Fruit fly (Drosophila melanogaster) whole organism, prepupa: ENCODE measurements around the gene lace.

Experiments
- Blimp-1 ChIP-seq: fragments of 200-800 bp; sonication (Bioruptor generic); optimal IDR thresholded peaks from 3 replicates; lab custom pipeline; 2017; ENCODE audit warnings: missing biosample characterization, missing genetic modification characterization, mild to moderate bottlenecking, moderate library complexity, missing genetic modification reagents
- CG10631 ChIP-seq: fragments of 200-800 bp; sonication (Bioruptor generic); optimal IDR thresholded peaks from 2 replicates; lab custom pipeline; 2016; ENCODE audit warnings: missing biosample characterization, missing genetic modification characterization
- CG10669 ChIP-seq: fragments of 200-800 bp; sonication (Bioruptor generic); optimal IDR thresholded peaks from 3 replicates; lab custom pipeline; 2018; ENCODE audit warnings: missing biosample characterization, mild to moderate bottlenecking, missing genetic modification characterization, moderate library complexity
- CG11294 ChIP-seq: fragments of 200-800 bp; sonication (Bioruptor generic); IDR thresholded peaks from 2 replicates; pipeline ENCODE4 v1.3.6; 2022; ENCODE audit warnings: missing biosample characterization, missing genetic modification characterization
- CG11762 ChIP-seq: fragments of 200-800 bp; sonication (Bioruptor generic); optimal IDR thresholded peaks from 3 replicates; lab custom pipeline; 2016; ENCODE audit warnings: missing biosample characterization, missing genetic modification characterization; ENCODE audit not compliant: insufficient read depth
- CG11902 ChIP-seq: fragments of 200-800 bp; sonication (Bioruptor generic); optimal IDR thresholded peaks from 3 replicates; lab custom pipeline; 2016; ENCODE audit warnings: missing biosample characterization, missing genetic modification characterization
- CG15336 ChIP-seq: fragments of 200-800 bp; sonication (Bioruptor generic); IDR thresholded peaks from 2 replicates; pipeline ENCODE4 v1.3.6; 2022; ENCODE audit warnings: missing biosample characterization, missing genetic modification characterization
- CG1621 ChIP-seq: fragments of 200-800 bp; sonication (Bioruptor generic); optimal IDR thresholded peaks from 3 replicates; lab custom pipeline; 2018; ENCODE audit warnings: missing biosample characterization, mild to moderate bottlenecking, missing genetic modification characterization
- CG31627 ChIP-seq: fragments of 200-800 bp; sonication (Bioruptor generic); optimal IDR thresholded peaks from 3 replicates; lab custom pipeline; 2016; ENCODE audit warnings: missing biosample characterization, missing genetic modification characterization
- CG32006 ChIP-seq: fragments of 200-800 bp; sonication (Bioruptor generic); optimal IDR thresholded peaks from 3 replicates; lab custom pipeline; 2017; ENCODE audit warnings: missing biosample characterization, mild to moderate bottlenecking, missing genetic modification characterization
- CG3919 ChIP-seq: fragments of 200-800 bp; sonication (Bioruptor generic); optimal IDR thresholded peaks from 3 replicates; lab custom pipeline; 2016; ENCODE audit warnings: missing biosample characterization, missing genetic modification characterization
- CG4318 ChIP-seq: fragments of 200-800 bp; sonication (Bioruptor generic); optimal IDR thresholded peaks from 3 replicates; lab custom pipeline; 2017; ENCODE audit warnings: missing biosample characterization, mild to moderate bottlenecking, missing genetic modification characterization
- CG6163 ChIP-seq: fragments of 200-800 bp; sonication (Bioruptor generic); IDR thresholded peaks from 3 replicates; pipeline ENCODE4 v1.3.6; 2022; ENCODE audit warnings: missing biosample characterization, missing genetic modification characterization
- CG6276 ChIP-seq: fragments of 200-800 bp; sonication (Bioruptor generic); optimal IDR thresholded peaks from 2 replicates; lab custom pipeline; 2017; ENCODE audit warnings: missing biosample characterization, mild to moderate bottlenecking, missing genetic modification characterization
- CG6792 ChIP-seq: fragments of 200-800 bp; sonication (Bioruptor generic); optimal IDR thresholded peaks from 3 replicates; lab custom pipeline; 2016; ENCODE audit warnings: missing biosample characterization, missing genetic modification characterization
- CG6854 ChIP-seq: fragments of 200-800 bp; sonication (Bioruptor generic); optimal IDR thresholded peaks from 2 replicates; lab custom pipeline; 2017; ENCODE audit warnings: missing biosample characterization, mild to moderate bottlenecking, missing genetic modification characterization
- CG7368 ChIP-seq: fragments of 200-800 bp; sonication (Bioruptor generic); optimal IDR thresholded peaks from 3 replicates; lab custom pipeline; 2016; ENCODE audit warnings: missing biosample characterization, missing genetic modification characterization
- CG8119 ChIP-seq: fragments of 200-800 bp; sonication (Bioruptor generic); IDR thresholded peaks from 3 replicates; pipeline ENCODE4 v1.3.6; 2022; ENCODE audit warnings: missing biosample characterization, missing genetic modification characterization
- CG8319 ChIP-seq: fragments of 200-800 bp; sonication (Bioruptor generic); optimal IDR thresholded peaks from 3 replicates; lab custom pipeline; 2016; ENCODE audit warnings: missing biosample characterization, missing genetic modification characterization
- CG8632 ChIP-seq: fragments of 200-800 bp; sonication (Bioruptor generic); optimal IDR thresholded peaks from 3 replicates; lab custom pipeline; 2016; ENCODE audit warnings: missing biosample characterization, missing genetic modification characterization
- Eip78C ChIP-seq: fragments of 200-800 bp; sonication (Bioruptor generic); peaks from one replicate; lab custom pipeline; 2016; ENCODE audit warnings: missing biosample characterization, missing genetic modification characterization
- Ets21C ChIP-seq: fragments of 200-800 bp; sonication (Bioruptor generic); optimal IDR thresholded peaks from 3 replicates; lab custom pipeline; 2016; ENCODE audit warnings: missing biosample characterization, missing genetic modification characterization
- Ets96B ChIP-seq: fragments of 200-800 bp; optimal IDR thresholded peaks from 2 replicates; lab custom pipeline; 2019; ENCODE audit warnings: missing biosample characterization, mild to moderate bottlenecking, missing genetic modification characterization, moderate library complexity
- Gug ChIP-seq: fragments of 200-800 bp; sonication (Bioruptor generic); IDR thresholded peaks from 2 replicates; pipeline ENCODE4 v1.3.6; 2022; ENCODE audit warnings: missing biosample characterization, missing genetic modification characterization
- Hr38 ChIP-seq: sonication (Bioruptor generic); optimal IDR thresholded peaks from 2 replicates; lab custom pipeline; 2016; ENCODE audit warnings: missing biosample characterization, missing genetic modification characterization
- Hr4 ChIP-seq: fragments of 200-800 bp; sonication (Bioruptor generic); optimal IDR thresholded peaks from 3 replicates; lab custom pipeline; 2016; ENCODE audit warnings: missing biosample characterization, missing genetic modification characterization
- Lpt ChIP-seq: fragments of 200-800 bp; sonication (Bioruptor generic); optimal IDR thresholded peaks from 3 replicates; lab custom pipeline; 2016; ENCODE audit warnings: missing biosample characterization, missing genetic modification characterization
- Met ChIP-seq: fragments of 200-800 bp; sonication (Bioruptor generic); optimal IDR thresholded peaks from 3 replicates; lab custom pipeline; 2016; ENCODE audit warnings: missing biosample characterization, missing genetic modification characterization
- OdsH ChIP-seq: fragments of 200-800 bp; sonication (Bioruptor generic); optimal IDR thresholded peaks from 3 replicates; lab custom pipeline; 2016; ENCODE audit warnings: missing biosample characterization, missing genetic modification characterization
- Smox ChIP-seq: fragments of 200-800 bp; sonication (Bioruptor generic); optimal IDR thresholded peaks from 3 replicates; lab custom pipeline; 2016; ENCODE audit warnings: missing biosample characterization, missing genetic modification characterization
- achi ChIP-seq: fragments of 200-800 bp; sonication (Bioruptor generic); optimal IDR thresholded peaks from 3 replicates; lab custom pipeline; 2016; ENCODE audit warnings: missing biosample characterization, missing genetic modification characterization
- cyc ChIP-seq: fragments of 200-800 bp; sonication (Bioruptor generic); optimal IDR thresholded peaks from 3 replicates; lab custom pipeline; 2016; ENCODE audit warnings: missing biosample characterization, missing genetic modification characterization
- dac ChIP-seq: fragments of 200-800 bp; sonication (Bioruptor generic); optimal IDR thresholded peaks from 2 replicates; lab custom pipeline; 2017; ENCODE audit warnings: missing biosample characterization, mild to moderate bottlenecking, missing genetic modification characterization
- dsx ChIP-seq: fragments of 200-800 bp; optimal IDR thresholded peaks from 3 replicates; lab custom pipeline; 2019; ENCODE audit warnings: missing biosample characterization, mild to moderate bottlenecking, missing genetic modification characterization, moderate library complexity; ENCODE audit not compliant: poor library complexity, severe bottlenecking
- eg ChIP-seq: fragments of 200-800 bp; sonication (Bioruptor generic); IDR thresholded peaks from 3 replicates; pipeline ENCODE4 v1.3.6; 2022; ENCODE audit warnings: missing biosample characterization, missing genetic modification characterization
- esn ChIP-seq: fragments of 200-800 bp; sonication (Bioruptor generic); optimal IDR thresholded peaks from 2 replicates; lab custom pipeline; 2016; ENCODE audit warnings: missing biosample characterization, mild to moderate bottlenecking, missing genetic modification characterization, moderate library complexity
- fd59A ChIP-seq: fragments of 200-800 bp; sonication (Bioruptor generic); optimal IDR thresholded peaks from 2 replicates; lab custom pipeline; 2017; ENCODE audit warnings: missing biosample characterization, mild to moderate bottlenecking, missing genetic modification characterization, missing genetic modification reagents
- fd85E ChIP-seq: fragments of 200-800 bp; sonication (Bioruptor generic); optimal IDR thresholded peaks from 3 replicates; lab custom pipeline; 2016; ENCODE audit warnings: missing biosample characterization, missing genetic modification characterization
- fkh ChIP-seq: fragments of 200-800 bp; sonication (Bioruptor generic); optimal IDR thresholded peaks from 3 replicates; lab custom pipeline; 2017; ENCODE audit warnings: missing biosample characterization, mild to moderate bottlenecking, missing genetic modification characterization, moderate library complexity
- lz ChIP-seq: fragments of 200-800 bp; sonication (Bioruptor generic); optimal IDR thresholded peaks from 3 replicates; lab custom pipeline; 2016; ENCODE audit warnings: missing biosample characterization, missing genetic modification characterization
- net ChIP-seq: fragments of 200-800 bp; sonication (Bioruptor generic); optimal IDR thresholded peaks from 3 replicates; lab custom pipeline; 2016; ENCODE audit warnings: missing biosample characterization, missing genetic modification characterization
- pdm3 ChIP-seq: fragments of 200-800 bp; sonication (Bioruptor generic); optimal IDR thresholded peaks from 3 replicates; lab custom pipeline; 2016; ENCODE audit warnings: missing biosample characterization, missing genetic modification characterization
- salr ChIP-seq, 2 experiments: fragments of 200-800 bp; sonication (Bioruptor generic); optimal IDR thresholded peaks; 3 replicates each; lab custom pipeline; 2016 to 2018; ENCODE audit warnings: missing biosample characterization in 2 of 2, missing genetic modification characterization in 2 of 2, mild to moderate bottlenecking in 1 of 2
- spab ChIP-seq: fragments of 200-800 bp; sonication (Bioruptor generic); optimal IDR thresholded peaks from 2 replicates; lab custom pipeline; 2017; ENCODE audit warnings: missing biosample characterization, mild to moderate bottlenecking, missing genetic modification characterization, missing genetic modification reagents
- svp ChIP-seq: fragments of 200-800 bp; sonication (Bioruptor generic); peaks from one replicate; lab custom pipeline; 2016; ENCODE audit warnings: missing biosample characterization, missing genetic modification characterization
- vri ChIP-seq: fragments of 200-800 bp; sonication (Bioruptor generic); optimal IDR thresholded peaks from 3 replicates; lab custom pipeline; 2016; ENCODE audit warnings: missing biosample characterization, mild to moderate bottlenecking, missing genetic modification characterization

Gene lace

DNA sequence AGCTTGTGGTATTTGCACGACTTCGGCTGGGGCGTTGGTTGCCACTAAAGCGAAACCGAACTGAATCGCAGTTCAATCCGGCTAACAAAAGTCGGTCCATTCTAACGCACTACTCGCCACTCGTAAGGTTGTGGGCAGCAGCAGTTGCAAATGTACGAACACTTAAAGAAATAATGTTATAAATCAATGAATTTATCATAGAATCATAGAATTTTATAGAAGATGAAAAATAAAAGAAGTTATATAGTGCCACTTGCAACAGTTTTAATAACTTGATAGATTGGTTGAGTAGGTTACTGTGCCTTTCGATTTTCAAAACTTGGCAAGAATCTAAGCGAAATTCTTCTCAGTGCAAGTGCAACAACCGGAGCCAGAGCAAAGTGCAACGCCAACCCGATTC lies 5.3 kb upstream of the lace start:
- TF ChIP-seq CG1621 (tag; lab: Kevin White, UChicago) (no peak), CG10669 (GFP tag; lab: Kevin White, UChicago) (no peak), CG11294 (GFP tag; lab: Robert Waterston, UW) (no peak), salr (GFP tag; optimal IDR thresholded peaks at IDR 0.05; lab: Kevin White, UChicago) (no peak), vri (GFP tag; lab: Kevin White, UChicago) (no peak), Smox (GFP tag; lab: Kevin White, UChicago) (no peak), fkh (GFP tag; lab: Kevin White, UChicago) (no peak), fd85E (GFP tag; lab: Kevin White, UChicago) (no peak), eg (peak; percentile 39; the same call in 1 of the 3 replicates), CG15336 (GFP tag; lab: Robert Waterston, UW) (peak; percentile 63), CG11902 (no peak), CG8119 (GFP tag; lab: Robert Waterston, UW) (peak; percentile 45; the same call in 2 of the 3 replicates), OdsH (GFP tag; lab: Kevin White, UChicago) (peak; percentile 40), svp (GFP tag; lab: Kevin White, UChicago) (peak; percentile 39), CG6276 (GFP tag; lab: Kevin White, UChicago) (no peak), Hr38 (GFP tag; lab: Kevin White, UChicago) (no peak), CG10631 (GFP tag; lab: Kevin White, UChicago) (peak; percentile 30), CG32006 (GFP tag; lab: Kevin White, UChicago) (peak; percentile 35), CG6792 (no peak), CG6854 (no peak), Lpt (no peak), CG6163 (GFP tag; lab: Robert Waterston, UW) (peak; percentile 44; the same call in 1 of the 3 replicates), net (GFP tag; lab: Kevin White, UChicago) (no peak), Blimp-1 (no peak), Met (GFP tag; lab: Kevin White, UChicago) (peak; percentile 31), dac (GFP tag; lab: Kevin White, UChicago) (no peak), Ets96B (tag; lab: Kevin White, UChicago) (no peak), esn (GFP tag; lab: Kevin White, UChicago) (peak; percentile 30), Hr4 (no peak), achi (GFP tag; lab: Kevin White, UChicago) (peak; percentile 29), CG3919 (GFP tag; lab: Kevin White, UChicago) (peak; percentile 3), CG11762 (GFP tag; lab: Kevin White, UChicago) (no peak), dsx (GFP tag; lab: Kevin White, UChicago) (no peak), Eip78C (GFP tag; lab: Kevin White, UChicago) (no peak), CG7368 (GFP tag; lab: Kevin White, UChicago) (no peak), lz (GFP tag; lab: Kevin White, UChicago) (peak; percentile 18)

DNA sequence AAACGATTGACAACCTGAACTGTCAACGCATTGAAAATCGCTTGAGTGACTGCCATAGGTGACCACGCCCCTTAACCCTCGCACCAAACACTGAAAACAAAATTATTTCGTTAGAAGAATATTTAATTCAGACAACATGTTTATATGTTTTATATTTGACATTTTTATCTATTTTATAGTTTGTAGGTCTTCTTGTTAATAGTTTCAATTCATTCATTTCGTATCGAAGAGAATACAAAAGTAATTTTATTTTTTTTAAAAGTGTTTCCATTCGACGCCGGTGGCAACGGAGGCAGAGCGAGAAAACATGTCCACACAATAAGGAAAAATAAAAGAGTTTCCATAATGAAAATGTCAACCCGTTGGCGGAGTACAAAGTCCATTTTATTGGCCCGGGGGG lies 2.6 kb upstream of the lace start:
- TF ChIP-seq CG4318 (GFP tag; lab: Kevin White, UChicago) (no peak), cyc (GFP tag; lab: Kevin White, UChicago) (no peak), CG8319 (no peak), CG8119 (GFP tag; lab: Robert Waterston, UW) (peak; percentile 65; the same call in 2 of the 3 replicates), salr (GFP tag; optimal IDR thresholded peaks at IDR 0.05; lab: Kevin White, UChicago) (no peak), CG11902 (no peak), eg (no peak), lz (GFP tag; lab: Kevin White, UChicago) (no peak), CG11294 (GFP tag; lab: Robert Waterston, UW) (no peak), CG15336 (GFP tag; lab: Robert Waterston, UW) (0 out of 2 replicates have a peak, but pooled peaks have one; percentile 32), spab (GFP tag; lab: Kevin White, UChicago) (no peak), dsx (GFP tag; lab: Kevin White, UChicago) (no peak), svp (GFP tag; lab: Kevin White, UChicago) (no peak), CG6792 (no peak), CG1621 (tag; lab: Kevin White, UChicago) (no peak), net (GFP tag; lab: Kevin White, UChicago) (no peak), Ets96B (tag; lab: Kevin White, UChicago) (no peak), esn (GFP tag; lab: Kevin White, UChicago) (no peak), CG31627 (GFP tag; lab: Kevin White, UChicago) (no peak), Smox (GFP tag; lab: Kevin White, UChicago) (no peak), Ets21C (GFP tag; lab: Kevin White, UChicago) (no peak), pdm3 (GFP tag; lab: Kevin White, UChicago) (peak; percentile 10), fkh (GFP tag; lab: Kevin White, UChicago) (no peak), CG10631 (GFP tag; lab: Kevin White, UChicago) (no peak), Gug (GFP tag; lab: Robert Waterston, UW) (no peak), Lpt (no peak), fd59A (GFP tag; lab: Kevin White, UChicago) (no peak), CG7368 (GFP tag; lab: Kevin White, UChicago) (no peak), CG32006 (GFP tag; lab: Kevin White, UChicago) (peak; percentile 27), vri (GFP tag; lab: Kevin White, UChicago) (no peak), CG11762 (GFP tag; lab: Kevin White, UChicago) (no peak), Blimp-1 (no peak), CG8632 (no peak), OdsH (GFP tag; lab: Kevin White, UChicago) (no peak), Hr4 (peak; percentile 60)
